Worm (Caenorhabditis elegans) whole organism, L1 larva: ENCODE results near the gene srab-4.

Experiments used
- C16A3.4 ChIP-seq: fragments of 150-350 bp; optimal IDR thresholded peaks from 2 replicates; lab custom pipeline; 2014; ENCODE audit warnings: missing biosample characterization, missing genetic modification characterization
- alr-1 ChIP-seq: fragments of 200-800 bp; sonication (Bioruptor generic); optimal IDR thresholded peaks from 2 replicates; lab custom pipeline; 2018; ENCODE audit warnings: borderline replicate concordance, mild to moderate bottlenecking, missing genetic modification characterization, missing compliant biosample characterization
- ama-1 ChIP-seq: fragments of 150-350 bp; optimal IDR thresholded peaks from 2 replicates; lab custom pipeline; 2014
- blmp-1 ChIP-seq: fragments of 150-350 bp; optimal IDR thresholded peaks from 2 replicates; lab custom pipeline; 2014; ENCODE audit warnings: missing biosample characterization, missing genetic modification characterization
- ceh-8 ChIP-seq: fragments of 200-800 bp; sonication (Bioruptor generic); optimal IDR thresholded peaks from 2 replicates; lab custom pipeline; 2018; ENCODE audit warnings: mild to moderate bottlenecking, missing genetic modification characterization, moderate library complexity, missing compliant biosample characterization
- ceh-82 ChIP-seq, 3 experiments: fragments of 150-350 bp in 1 of 3; sonication (generic microtip) in 2 of 3; optimal IDR thresholded peaks; 2 replicates each; lab custom pipeline; 2014 to 2017; ENCODE audit warnings: missing biosample characterization in 3 of 3, missing genetic modification characterization in 3 of 3
- dpl-1 ChIP-seq, 3 experiments: fragments of 150-350 bp in 2 of 3; sonication (generic microtip) in 1 of 3; optimal IDR thresholded peaks; 2 replicates each; lab custom pipeline; 2014 to 2017; ENCODE audit warnings: missing biosample characterization in 3 of 3, missing genetic modification characterization in 3 of 3, missing genetic modification reagents in 3 of 3
- dsc-1 ChIP-seq: sonication (generic microtip); optimal IDR thresholded peaks from 2 replicates; lab custom pipeline; 2016; ENCODE audit warnings: mild to moderate bottlenecking, missing genetic modification characterization, missing compliant biosample characterization
- efl-1 ChIP-seq, 4 experiments: fragments of 150-350 bp; optimal IDR thresholded peaks in 3 of 4; peaks in 1 of 4; 1 replicate in 1 of 4; 2 replicates in 3 of 4; lab custom pipeline; 2014; ENCODE audit warnings: missing biosample characterization in 2 of 4, missing genetic modification characterization in 2 of 4, missing genetic modification reagents in 2 of 4
- efl-3 ChIP-seq: fragments of 200-800 bp; sonication (Bioruptor generic); optimal IDR thresholded peaks from 2 replicates; lab custom pipeline; 2018; ENCODE audit warnings: mild to moderate bottlenecking, missing genetic modification characterization, missing compliant biosample characterization
- egl-27 ChIP-seq, 2 experiments: fragments of 150-350 bp in 1 of 2; sonication (generic microtip); optimal IDR thresholded peaks; 3 replicates each; lab custom pipeline; 2017 to 2018; ENCODE audit warnings: missing biosample characterization in 2 of 2, missing genetic modification characterization in 2 of 2, missing genetic modification reagents in 2 of 2
- elt-3 ChIP-seq, 6 experiments: fragments of 150-350 bp in 1 of 6; sonication (generic microtip); optimal IDR thresholded peaks; 2 replicates each; lab custom pipeline; 2017 to 2018; ENCODE audit warnings: missing biosample characterization in 6 of 6, missing genetic modification characterization in 6 of 6, inconsistent platforms in 1 of 6
- fkh-10 ChIP-seq: sonication (generic microtip); optimal IDR thresholded peaks from 2 replicates; lab custom pipeline; 2017; ENCODE audit warnings: missing biosample characterization, missing genetic modification reagents, missing genetic modification characterization
- fkh-4 ChIP-seq: sonication (generic microtip); optimal IDR thresholded peaks from 2 replicates; lab custom pipeline; 2016; ENCODE audit warnings: missing compliant biosample characterization, missing genetic modification characterization, borderline replicate concordance
- fos-1 ChIP-seq: fragments of 150-350 bp; optimal IDR thresholded peaks from 2 replicates; lab custom pipeline; 2014; ENCODE audit warnings: missing biosample characterization, missing genetic modification characterization
- hlh-4 ChIP-seq: sonication (generic microtip); optimal IDR thresholded peaks from 2 replicates; lab custom pipeline; 2016; ENCODE audit warnings: mild to moderate bottlenecking, missing genetic modification characterization, missing compliant biosample characterization
- hpl-2 ChIP-seq: fragments of 150-350 bp; optimal IDR thresholded peaks from 2 replicates; lab custom pipeline; 2014; ENCODE audit warnings: missing biosample characterization, missing genetic modification reagents, missing genetic modification characterization
- jun-1 ChIP-seq: fragments of 150-350 bp; optimal IDR thresholded peaks from 2 replicates; lab custom pipeline; 2014; ENCODE audit warnings: missing biosample characterization, missing genetic modification reagents, missing genetic modification characterization
- lin-13 ChIP-seq: fragments of 150-350 bp; optimal IDR thresholded peaks from 2 replicates; lab custom pipeline; 2014; ENCODE audit warnings: missing biosample characterization, missing genetic modification reagents, missing genetic modification characterization
- lin-39 ChIP-seq: fragments of 150-350 bp; optimal IDR thresholded peaks from 2 replicates; lab custom pipeline; 2014; ENCODE audit warnings: missing biosample characterization, missing genetic modification reagents, missing genetic modification characterization
- lsy-2 ChIP-seq, 2 experiments: fragments of 150-350 bp; optimal IDR thresholded peaks; 2 replicates each; lab custom pipeline; 2014; ENCODE audit warnings: missing biosample characterization in 2 of 2, missing genetic modification characterization in 2 of 2
- mdl-1 ChIP-seq, 2 experiments: fragments of 150-350 bp; optimal IDR thresholded peaks; 2 replicates each; lab custom pipeline; 2014 to 2017; ENCODE audit warnings: missing biosample characterization in 2 of 2, missing genetic modification characterization in 2 of 2, inconsistent platforms in 1 of 2
- mef-2 ChIP-seq: fragments of 150-350 bp; optimal IDR thresholded peaks from 2 replicates; lab custom pipeline; 2014; ENCODE audit warnings: missing biosample characterization, missing genetic modification characterization
- nhr-11 ChIP-seq: fragments of 150-350 bp; optimal IDR thresholded peaks from 2 replicates; lab custom pipeline; 2014; ENCODE audit warnings: missing biosample characterization, missing genetic modification characterization
- nhr-19 ChIP-seq: fragments of 200-800 bp; sonication (Bioruptor generic); conservative IDR thresholded peaks from 2 replicates; pipeline ENCODE4 v1.3.6; 2022; ENCODE audit warnings: missing genetic modification characterization, missing compliant biosample characterization
- nhr-20 ChIP-seq: sonication (generic microtip); optimal IDR thresholded peaks from 2 replicates; lab custom pipeline; 2016; ENCODE audit warnings: mild to moderate bottlenecking, missing genetic modification characterization, missing compliant biosample characterization
- nhr-71 ChIP-seq: sonication (generic microtip); optimal IDR thresholded peaks from 2 replicates; lab custom pipeline; 2016; ENCODE audit warnings: mild to moderate bottlenecking, missing genetic modification characterization, moderate library complexity, missing compliant biosample characterization
- nhr-77 ChIP-seq: fragments of 150-350 bp; optimal IDR thresholded peaks from 2 replicates; lab custom pipeline; 2014; ENCODE audit warnings: missing biosample characterization, missing genetic modification characterization
- nhr-84 ChIP-seq: sonication (generic microtip); optimal IDR thresholded peaks from 2 replicates; lab custom pipeline; 2017; ENCODE audit warnings: missing biosample characterization, missing genetic modification characterization
- pqm-1 ChIP-seq: sonication (generic microtip); optimal IDR thresholded peaks from 3 replicates; lab custom pipeline; 2017; ENCODE audit warnings: missing biosample characterization, missing genetic modification characterization
- skn-1 ChIP-seq: fragments of 150-350 bp; optimal IDR thresholded peaks from 2 replicates; lab custom pipeline; 2014; ENCODE audit warnings: missing biosample characterization, missing genetic modification characterization
- snpc-4 ChIP-seq: fragments of 150-350 bp; optimal IDR thresholded peaks from 2 replicates; lab custom pipeline; 2014; ENCODE audit warnings: missing biosample characterization, missing genetic modification characterization
- sox-4 ChIP-seq: sonication (generic microtip); optimal IDR thresholded peaks from 2 replicates; lab custom pipeline; 2016; ENCODE audit warnings: missing genetic modification characterization, missing compliant biosample characterization
- sup-37 ChIP-seq: fragments of 200-800 bp; sonication (Bioruptor generic); optimal IDR thresholded peaks from 2 replicates; lab custom pipeline; 2018; ENCODE audit warnings: mild to moderate bottlenecking, missing genetic modification characterization, missing compliant biosample characterization
- tbx-2 ChIP-seq: sonication (generic microtip); optimal IDR thresholded peaks from 2 replicates; lab custom pipeline; 2016; ENCODE audit warnings: missing genetic modification characterization, missing compliant biosample characterization
- tlp-1 ChIP-seq: fragments of 150-350 bp; optimal IDR thresholded peaks from 2 replicates; lab custom pipeline; 2014; ENCODE audit warnings: missing biosample characterization, missing genetic modification characterization
- unc-130 ChIP-seq: fragments of 150-350 bp; optimal IDR thresholded peaks from 2 replicates; lab custom pipeline; 2017; ENCODE audit warnings: missing biosample characterization, missing genetic modification characterization, inconsistent platforms
- unc-62 ChIP-seq: fragments of 150-350 bp; optimal IDR thresholded peaks from 2 replicates; lab custom pipeline; 2014; ENCODE audit warnings: missing biosample characterization, missing genetic modification reagents, missing genetic modification characterization
- unc-86 ChIP-seq: sonication (generic microtip); optimal IDR thresholded peaks from 2 replicates; lab custom pipeline; 2016; ENCODE audit warnings: missing genetic modification characterization, missing compliant biosample characterization
- vab-15 ChIP-seq: sonication (generic microtip); optimal IDR thresholded peaks from 2 replicates; lab custom pipeline; 2017; ENCODE audit warnings: missing genotype, mild to moderate bottlenecking, missing genetic modification characterization, missing compliant biosample characterization
- ztf-4 ChIP-seq: fragments of 150-350 bp; optimal IDR thresholded peaks from 2 replicates; lab custom pipeline; 2014; ENCODE audit warnings: missing biosample characterization, missing genetic modification characterization

srab-4 gene

DNA sequence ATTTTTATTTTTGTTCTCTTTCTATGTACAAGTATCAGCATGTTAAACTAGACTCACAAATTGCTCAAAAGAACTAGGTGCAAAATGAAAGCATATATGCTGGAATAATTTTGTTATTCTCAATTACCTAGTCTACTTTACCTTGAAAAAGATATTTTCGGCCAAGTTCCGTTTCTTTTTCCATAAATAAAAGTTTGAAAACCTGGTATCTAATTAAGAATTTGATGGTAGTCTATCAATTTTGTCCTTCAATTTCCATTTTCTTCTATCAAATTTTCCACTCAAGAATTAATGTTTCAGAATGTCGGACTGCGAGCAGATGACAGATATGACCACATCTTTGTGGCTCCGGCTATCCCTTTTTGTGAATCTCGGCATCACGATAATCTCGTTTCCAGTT, at the start of gene srab-4:
srab-4 (plus strand) TSS at position 301 of the 400 bp plus-strand sequence.
- TF ChIP-seq jun-1 (tag; lab: Kevin White, UChicago) (no peak), tbx-2 (tag; lab: Kevin White, UChicago) (no peak), lin-13 (GFP tag; lab: Kevin White, UChicago) (no peak), blmp-1 (no peak), nhr-71 (tag; lab: Kevin White, UChicago) (no peak), dpl-1 (GFP tag; optimal IDR thresholded peaks at IDR 0.05; lab: Kevin White, UChicago) (no peak), ceh-8 (GFP tag; lab: Kevin White, UChicago) (no peak), nhr-19 (GFP tag; lab: Robert Waterston, UW) (no peak), vab-15 (tag; lab: Kevin White, UChicago) (no peak), hpl-2 (no peak), skn-1 (tag; lab: Kevin White, UChicago) (no peak), snpc-4 (no peak), nhr-77 (tag; lab: Kevin White, UChicago) (no peak), efl-3 (GFP tag; lab: Kevin White, UChicago) (no peak), nhr-84 (tag; lab: Kevin White, UChicago) (no peak), dsc-1 (no peak), ztf-4 (tag; lab: Kevin White, UChicago) (no peak), elt-3 (tag; optimal IDR thresholded peaks at IDR 0.05; lab: Kevin White, UChicago) (no peak)

- no peak for TF ChIP-seq sox-4
- no peak for TF ChIP-seq unc-86 (tag; lab: Kevin White, UChicago)
- TF ChIP-seq dsc-1: peak; percentile 10
- no peak for TF ChIP-seq ama-1 (lab: Kevin White, UChicago)
- no peak for TF ChIP-seq nhr-20
- TF ChIP-seq nhr-11 (tag; lab: Kevin White, UChicago): no peak
- TF ChIP-seq alr-1 (tag; lab: Kevin White, UChicago): no peak
- no peak for TF ChIP-seq pqm-1 (tag; lab: Kevin White, UChicago)
These were observed 47.7 kb upstream of the srab-4 start, which contains the start of gene mec-1 for ce11 chrV:6956237-6956636. TSS of gene mec-1 (plus strand) at chrV:6956537.

DNA sequence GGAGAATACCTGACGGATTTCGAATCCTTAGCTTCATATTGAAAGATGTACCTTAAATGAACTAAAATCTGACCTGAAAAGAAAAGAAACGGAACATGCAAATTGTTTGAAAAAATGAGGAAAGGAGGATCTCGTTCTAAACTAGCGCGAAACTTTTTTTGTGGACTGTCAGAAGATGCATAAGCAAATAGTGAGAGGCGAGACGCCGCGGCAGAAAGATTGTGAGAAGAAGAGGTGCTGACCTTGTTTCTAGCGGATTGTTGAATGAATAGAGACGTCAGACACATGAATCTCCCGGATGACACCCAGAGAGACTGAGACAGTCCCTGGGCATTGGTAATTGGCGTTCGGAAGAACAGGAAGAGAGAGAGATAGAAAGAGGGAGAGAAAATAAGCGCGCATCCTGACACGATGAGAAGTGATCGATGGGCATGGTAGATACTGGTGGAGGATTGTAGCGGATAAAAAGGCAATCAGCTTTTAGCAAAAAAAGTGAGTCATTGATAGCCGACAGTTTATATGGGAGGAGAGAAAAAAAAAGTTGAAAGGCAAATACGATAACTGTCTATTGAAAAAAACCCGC, 33.9 kb upstream of the srab-4 start, which contains the start of gene ptr-15:
ptr-15 (minus strand) TSS at position 51 of the 583 bp plus-strand sequence.
- TF ChIP-seq blmp-1: peak; percentile 74
- TF ChIP-seq efl-1 (optimal IDR thresholded peaks at IDR 0.05; lab: Kevin White, UChicago): no peak
- peak in 1 of 2 experiments; percentile 60 for TF ChIP-seq efl-1 (GFP tag; optimal IDR thresholded peaks at IDR 0.05 in 1 of 2; lab: Kevin White, UChicago)
- no peak for TF ChIP-seq ama-1 (lab: Kevin White, UChicago)
- no peak for TF ChIP-seq ceh-82 (tag; optimal IDR thresholded peaks at IDR 0.05; lab: Kevin White, UChicago)

ce11 chrV:6971567-6971966, 32.4 kb upstream of the srab-4 start, which contains the start of gene srx-59:
TSS of gene srx-59 (plus strand) at chrV:6971867.
- no peak for TF ChIP-seq C16A3.4 (tag; lab: Kevin White, UChicago)
- TF ChIP-seq lin-39 (tag; lab: Kevin White, UChicago): no peak
- no peak for TF ChIP-seq tlp-1 (tag; lab: Kevin White, UChicago)
- no peak for TF ChIP-seq nhr-20
- TF ChIP-seq fkh-10 (GFP tag; lab: Kevin White, UChicago): no peak
- TF ChIP-seq fos-1 (tag; lab: Kevin White, UChicago): no peak
- TF ChIP-seq dsc-1: no peak
- TF ChIP-seq hlh-4 (tag; lab: Kevin White, UChicago): no peak
- no peak for TF ChIP-seq unc-130 (tag; lab: Kevin White, UChicago)

- TF ChIP-seq unc-62 (no peak), dsc-1 (no peak), nhr-19 (GFP tag; lab: Robert Waterston, UW) (no peak), mdl-1 (tag; optimal IDR thresholded peaks at IDR 0.05; lab: Kevin White, UChicago) (no peak), lsy-2 (tag; optimal IDR thresholded peaks at IDR 0.05; lab: Kevin White, UChicago) (no peak), egl-27 (tag; optimal IDR thresholded peaks at IDR 0.05; lab: Kevin White, UChicago) (no peak), fkh-4 (tag; lab: Kevin White, UChicago) (no peak), snpc-4 (no peak), efl-3 (GFP tag; lab: Kevin White, UChicago) (no peak), mef-2 (tag; lab: Kevin White, UChicago) (no peak), ceh-8 (GFP tag; lab: Kevin White, UChicago) (no peak), unc-130 (tag; lab: Kevin White, UChicago) (no peak), nhr-71 (tag; lab: Kevin White, UChicago) (no peak), sup-37 (GFP tag; lab: Kevin White, UChicago) (no peak), nhr-84 (tag; lab: Kevin White, UChicago) (no peak)
These were observed 27.9 kb upstream of the srab-4 start, which contains the start of gene srx-16 for ce11 chrV:6976047-6976446. TSS of gene srx-16 (plus strand) at chrV:6976347.
